Worm (Caenorhabditis elegans): Measurements from ENCODE around the gene clec-75.

DNA sequence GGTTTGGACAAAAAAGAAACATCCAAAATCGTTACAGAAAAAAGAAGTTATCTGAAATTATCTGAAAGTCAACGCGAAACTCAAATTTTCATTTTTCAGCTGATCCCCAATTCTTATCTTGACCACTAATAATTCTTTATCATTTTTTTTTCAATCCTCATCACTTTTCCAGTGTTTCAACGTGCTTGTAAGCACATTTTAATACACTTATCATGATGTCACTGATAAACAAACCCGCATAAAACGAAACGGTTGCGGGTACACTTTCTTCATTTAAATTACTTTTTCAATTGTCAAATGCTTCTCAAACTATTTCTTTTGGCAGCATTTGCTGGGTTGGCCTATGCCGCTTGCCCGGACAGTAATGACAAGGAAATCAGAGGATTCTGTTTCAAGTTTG, 38.6 kb upstream of the clec-75 start, which contains the start of gene clec-67:
- no peak for TF ChIP-seq unc-62 (GFP tag; optimal IDR thresholded peaks at IDR 0.05)
- TF ChIP-seq attf-3 (GFP tag; conservative IDR thresholded peaks at IDR 0.05) = no peak
- TF ChIP-seq pha-4 (tag; optimal IDR thresholded peaks at IDR 0.05) = no peak
- TF ChIP-seq ztf-22 (GFP tag; optimal IDR thresholded peaks at IDR 0.05) = no peak
- no peak for TF ChIP-seq ama-1 (optimal IDR thresholded peaks at IDR 0.05)
- TF ChIP-seq ama-1 (GFP tag; optimal IDR thresholded peaks at IDR 0.05) = no peak
- TF ChIP-seq hmg-20 (GFP tag; IDR thresholded peaks at IDR 0.05) = no peak
- no peak for TF ChIP-seq snpc-3.4 (tag; optimal IDR thresholded peaks at IDR 0.05)
- TF ChIP-seq F10E7.11 (tag; optimal IDR thresholded peaks at IDR 0.05) = no peak
- TF ChIP-seq nhr-90 (tag; optimal IDR thresholded peaks at IDR 0.05) = no peak
- TF ChIP-seq cebp-1 (GFP tag; IDR thresholded peaks at IDR 0.05) = no peak
- TF ChIP-seq cebp-1 (tag; optimal IDR thresholded peaks at IDR 0.05) = no peak
